Fruit fly (Drosophila melanogaster): Measurements from ENCODE around the gene epsilonCOP.

epsilonCOP gene

dm6 chr2L:6502887-6503723, 14.2 kb downstream of the epsilonCOP start (continued):
- TF ChIP-seq nerfin-1 (tag; optimal IDR thresholded peaks at IDR 0.05) = no peak

DNA sequence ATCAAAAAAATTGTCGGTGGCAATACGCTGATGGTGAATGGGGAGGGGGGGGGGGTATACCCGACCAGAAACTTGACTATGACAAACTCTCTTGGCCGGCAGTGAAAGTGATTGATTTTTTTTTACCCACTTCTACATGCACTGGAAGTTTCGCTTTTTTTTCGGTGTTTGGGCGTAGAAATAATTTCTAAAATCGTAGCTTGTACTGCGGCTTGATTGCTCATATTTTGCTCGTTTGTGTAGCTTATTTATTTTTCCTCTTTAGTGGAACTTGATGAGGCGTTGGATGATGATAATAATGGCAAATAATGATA, 14.8 kb downstream of the epsilonCOP start:
- no peak for TF ChIP-seq CG10462 (GFP tag; optimal IDR thresholded peaks at IDR 0.05)
- TF ChIP-seq Blimp-1 (GFP tag; optimal IDR thresholded peaks at IDR 0.05) = peak; percentile 81
- TF ChIP-seq B-H1 (GFP tag; IDR thresholded peaks at IDR 0.05) = no peak
- TF ChIP-seq crol (GFP tag; IDR thresholded peaks at IDR 0.05) = peak; percentile 37; the same call in 1 of the 2 replicates

DNA sequence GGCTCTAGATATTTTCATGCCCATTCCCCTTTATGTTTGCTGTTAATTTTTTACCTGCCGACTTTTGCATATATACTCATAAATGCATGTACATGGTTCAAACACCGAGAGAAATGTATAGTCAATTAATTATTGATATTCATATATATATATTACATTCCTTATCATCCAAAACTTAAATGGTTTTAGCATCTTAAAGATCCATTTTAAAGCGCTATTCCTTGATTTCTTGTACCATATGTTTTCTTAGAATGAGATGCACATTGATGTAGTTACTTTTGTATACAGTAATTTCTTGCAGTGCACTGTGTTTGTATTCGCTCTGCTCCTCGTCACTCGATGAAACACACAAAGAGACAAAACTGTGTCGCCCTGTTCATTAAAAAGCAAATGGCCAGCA, 19.8 kb downstream of the epsilonCOP start:
- TF ChIP-seq tll (GFP tag; optimal IDR thresholded peaks at IDR 0.05) (no peak), Lim3 (GFP tag; IDR thresholded peaks at IDR 0.05) (no peak), Med (GFP tag) (no peak), en (GFP tag; optimal IDR thresholded peaks at IDR 0.05) (no peak), CG7786 (GFP tag; optimal IDR thresholded peaks at IDR 0.05) (no peak), fd96Cb (tag; optimal IDR thresholded peaks at IDR 0.05) (peak; percentile 19), Neu2 (GFP tag; optimal IDR thresholded peaks at IDR 0.05; ENCODE audit: borderline replicate concordance) (no peak), al (GFP tag; IDR thresholded peaks at IDR 0.05) (no peak), Hand (GFP tag; optimal IDR thresholded peaks at IDR 0.05) (no peak), CG17829 (tag; optimal IDR thresholded peaks at IDR 0.05) (peak; percentile 16), ro (GFP tag; IDR thresholded peaks at IDR 0.05) (no peak), lola (GFP tag; optimal IDR thresholded peaks at IDR 0.05) (peak in 1 of 3 experiments; percentile 30), CG11456 (GFP tag; IDR thresholded peaks at IDR 0.05) (no peak), CG11504 (tag; optimal IDR thresholded peaks at IDR 0.05) (peak; percentile 62), Sry-β (GFP tag; optimal IDR thresholded peaks at IDR 0.05) (no peak), CG4424 (GFP tag; optimal IDR thresholded peaks at IDR 0.05) (peak; percentile 45), run (tag; optimal IDR thresholded peaks at IDR 0.05) (no peak), Fer2 (tag; optimal IDR thresholded peaks at IDR 0.05) (no peak), az2 (GFP tag; optimal IDR thresholded peaks at IDR 0.05) (peak; percentile 29), her (GFP tag; optimal IDR thresholded peaks at IDR 0.05) (no peak), CG16813 (GFP tag; IDR thresholded peaks at IDR 0.05; ENCODE audit: partially characterized antibody) (no peak), D19B (GFP tag; optimal IDR thresholded peaks at IDR 0.05) (no peak), CG8924 (tag; optimal IDR thresholded peaks at IDR 0.05) (peak; percentile 36), fd3F (GFP tag; optimal IDR thresholded peaks at IDR 0.05) (no peak), sima (GFP tag; optimal IDR thresholded peaks at IDR 0.05) (no peak), gem (tag; optimal IDR thresholded peaks at IDR 0.05) (peak; percentile 69), CG10267 (tag; optimal IDR thresholded peaks at IDR 0.05) (peak; percentile 13), ham (GFP tag; IDR thresholded peaks at IDR 0.05) (no peak), bab2 (GFP tag; optimal IDR thresholded peaks at IDR 0.05) (no peak), CG15073 (GFP tag; optimal IDR thresholded peaks at IDR 0.05) (no peak), lab (GFP tag; optimal IDR thresholded peaks at IDR 0.05) (peak; percentile 34), gsb (GFP tag; IDR thresholded peaks at IDR 0.05) (no peak), CG2678 (tag; optimal IDR thresholded peaks at IDR 0.05) (peak; percentile 40), tio (GFP tag; optimal IDR thresholded peaks at IDR 0.05) (no peak), HLH4C (GFP tag; IDR thresholded peaks at IDR 0.05; ENCODE audit: partially characterized antibody) (no peak), aop (GFP tag; IDR thresholded peaks at IDR 0.05) (no peak), emc (GFP tag; optimal IDR thresholded peaks at IDR 0.05) (no peak), ems (GFP tag; optimal IDR thresholded peaks at IDR 0.05) (no peak), grn (GFP tag; optimal IDR thresholded peaks at IDR 0.05) (no peak), Xrp1 (GFP tag; IDR thresholded peaks at IDR 0.05) (peak; percentile 41; the same call in 1 of the 2 replicates), CG7839 (tag; optimal IDR thresholded peaks at IDR 0.05) (peak; percentile 52)

Data from whole organism, embryonic.